Worm (Caenorhabditis elegans) whole organism, mixed stage, embryonic: ENCODE measurements around the gene grsp-1.
A peak's percentile ranks its signal among the peaks of the same experiment; 100 is the strongest.

Source experiments
- M03D4.4 ChIP-seq: sonication (generic microtip); optimal IDR thresholded peaks from 2 replicates; lab custom pipeline; 2017; ENCODE audit warnings: mild to moderate bottlenecking, missing genetic modification characterization, missing compliant biosample characterization
- bed-3 ChIP-seq: fragments of 200-800 bp; sonication (Bioruptor generic); optimal IDR thresholded peaks from 3 replicates; lab custom pipeline; 2018; ENCODE audit warnings: mild to moderate bottlenecking, missing genetic modification characterization, moderate library complexity, missing compliant biosample characterization
- blmp-1 ChIP-seq: fragments of 150-350 bp; optimal IDR thresholded peaks from 2 replicates; lab custom pipeline; 2014; ENCODE audit warnings: missing biosample characterization, missing genetic modification characterization
- elt-1 ChIP-seq: sonication (generic microtip); optimal IDR thresholded peaks from 2 replicates; lab custom pipeline; 2017; ENCODE audit warnings: missing genetic modification characterization, mild to moderate bottlenecking, missing compliant biosample characterization, antibody characterized with exemption, moderate library complexity, borderline replicate concordance; ENCODE audit not compliant: insufficient read depth
- elt-3 ChIP-seq: fragments of 150-350 bp; optimal IDR thresholded peaks from 2 replicates; lab custom pipeline; 2014; ENCODE audit warnings: missing biosample characterization, missing genetic modification characterization
- mab-5 ChIP-seq: fragments of 150-350 bp; optimal IDR thresholded peaks from 2 replicates; lab custom pipeline; 2014; ENCODE audit warnings: missing biosample characterization, missing genetic modification characterization
- nhr-12 ChIP-seq: fragments of 150-350 bp; optimal IDR thresholded peaks from 2 replicates; lab custom pipeline; 2014; ENCODE audit warnings: missing biosample characterization, missing genetic modification characterization
- nhr-237 ChIP-seq: fragments of 150-350 bp; optimal IDR thresholded peaks from 2 replicates; lab custom pipeline; 2014; ENCODE audit warnings: missing biosample characterization, missing genetic modification characterization
- nhr-76 ChIP-seq: sonication (generic microtip); optimal IDR thresholded peaks from 2 replicates; lab custom pipeline; 2017; ENCODE audit warnings: missing biosample characterization, missing genetic modification characterization
- pha-4 ChIP-seq: fragments of 150-350 bp; optimal IDR thresholded peaks from 2 replicates; lab custom pipeline; 2018; ENCODE audit warnings: missing biosample characterization, missing genetic modification reagents, missing genetic modification characterization
- snpc-4 ChIP-seq: fragments of 150-350 bp; optimal IDR thresholded peaks from 2 replicates; lab custom pipeline; 2014; ENCODE audit warnings: missing biosample characterization, missing genetic modification characterization
- tbx-8 ChIP-seq: fragments of 200-800 bp; sonication (Bioruptor generic); optimal IDR thresholded peaks from 2 replicates; lab custom pipeline; 2018; ENCODE audit warnings: mild to moderate bottlenecking, missing genetic modification characterization, moderate library complexity, missing compliant biosample characterization
- unc-62 ChIP-seq: fragments of 150-350 bp; optimal IDR thresholded peaks from 2 replicates; lab custom pipeline; 2014; ENCODE audit warnings: missing biosample characterization, missing genetic modification reagents, missing genetic modification characterization
- ztf-11 ChIP-seq: fragments of 150-350 bp; optimal IDR thresholded peaks from 2 replicates; lab custom pipeline; 2014; ENCODE audit warnings: missing biosample characterization, missing genetic modification characterization

DNA sequence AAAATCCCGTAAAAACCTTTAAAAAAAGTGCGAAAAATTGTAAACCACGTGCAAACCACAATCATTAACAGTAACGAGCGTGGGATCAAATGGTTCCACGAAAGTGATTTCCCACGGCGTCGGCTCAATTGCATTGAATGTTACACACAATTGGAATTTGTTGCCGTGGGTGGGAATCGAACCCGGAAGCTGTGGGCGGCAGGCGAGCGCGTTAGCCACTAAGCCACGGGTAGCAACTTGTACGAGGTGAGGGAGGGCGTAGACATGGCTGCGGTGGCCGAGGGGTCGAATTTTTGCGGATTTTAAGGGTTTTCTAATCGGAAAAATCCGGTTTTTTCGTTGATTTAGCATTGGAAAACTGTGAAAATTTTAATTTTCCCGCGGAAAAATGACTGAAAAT, 33.7 kb downstream of the grsp-1 start:
- TF ChIP-seq elt-3 (tag; lab: Kevin White, UChicago) (peak; percentile 44), bed-3 (GFP tag; lab: Kevin White, UChicago) (peak; percentile 95), nhr-12 (tag; lab: Kevin White, UChicago) (peak; percentile 49), ztf-11 (peak; percentile 93), pha-4 (tag; lab: Kevin White, UChicago) (peak; percentile 95), mab-5 (tag; lab: Kevin White, UChicago) (no peak), elt-1 (tag; lab: Kevin White, UChicago) (peak; percentile 42), snpc-4 (tag; lab: Kevin White, UChicago) (no peak), M03D4.4 (tag; lab: Kevin White, UChicago) (peak; percentile 98), nhr-237 (peak; percentile 63), blmp-1 (tag; lab: Kevin White, UChicago) (no peak), unc-62 (GFP tag; lab: Kevin White, UChicago) (peak; percentile 72), nhr-76 (peak; percentile 9), tbx-8 (peak; percentile 97)
